Worm (Caenorhabditis elegans) whole organism, mixed stage, embryonic: Measurements from ENCODE around the gene T19C9.8.
"Not testable (repeated sequence)": the region's sequence is repeated elsewhere in the genome, so short reads cannot be mapped to it uniquely, and the experiment has no call there.

ENCODE experiments used
- M03D4.4 ChIP-seq: sonication (generic microtip); optimal IDR thresholded peaks from 2 replicates; lab custom pipeline; 2017; ENCODE audit warnings: mild to moderate bottlenecking, missing genetic modification characterization, missing compliant biosample characterization
- bed-3 ChIP-seq: fragments of 200-800 bp; sonication (Bioruptor generic); optimal IDR thresholded peaks from 3 replicates; lab custom pipeline; 2018; ENCODE audit warnings: mild to moderate bottlenecking, missing genetic modification characterization, moderate library complexity, missing compliant biosample characterization
- blmp-1 ChIP-seq: fragments of 150-350 bp; optimal IDR thresholded peaks from 2 replicates; lab custom pipeline; 2014; ENCODE audit warnings: missing biosample characterization, missing genetic modification characterization
- ceh-39 ChIP-seq: fragments of 150-350 bp; optimal IDR thresholded peaks from 2 replicates; lab custom pipeline; 2014; ENCODE audit warnings: missing biosample characterization, missing genetic modification characterization
- ces-1 ChIP-seq: fragments of 150-350 bp; optimal IDR thresholded peaks from 2 replicates; lab custom pipeline; 2014; ENCODE audit warnings: missing biosample characterization, missing genetic modification reagents, missing genetic modification characterization
- drap-1 ChIP-seq: fragments of 200-800 bp; sonication (Bioruptor generic); optimal IDR thresholded peaks from 3 replicates; lab custom pipeline; 2018; ENCODE audit warnings: mild to moderate bottlenecking, missing genetic modification characterization, missing compliant biosample characterization
- elt-1 ChIP-seq: sonication (generic microtip); optimal IDR thresholded peaks from 2 replicates; lab custom pipeline; 2017; ENCODE audit warnings: missing genetic modification characterization, mild to moderate bottlenecking, missing compliant biosample characterization, antibody characterized with exemption, moderate library complexity, borderline replicate concordance; ENCODE audit not compliant: insufficient read depth
- elt-3 ChIP-seq: fragments of 150-350 bp; optimal IDR thresholded peaks from 2 replicates; lab custom pipeline; 2014; ENCODE audit warnings: missing biosample characterization, missing genetic modification characterization
- flh-1 ChIP-seq: fragments of 200-800 bp; sonication (Bioruptor generic); optimal IDR thresholded peaks from 2 replicates; lab custom pipeline; 2018; ENCODE audit warnings: mild to moderate bottlenecking, missing genetic modification characterization, moderate library complexity, missing compliant biosample characterization
- ham-2 ChIP-seq: fragments of 200-800 bp; sonication (Bioruptor generic); optimal IDR thresholded peaks from 2 replicates; lab custom pipeline; 2018; ENCODE audit warnings: mild to moderate bottlenecking, missing genetic modification characterization, missing compliant biosample characterization
- hlh-1 ChIP-seq: fragments of 150-350 bp; optimal IDR thresholded peaks from 2 replicates; lab custom pipeline; 2014; ENCODE audit warnings: missing biosample characterization, missing genetic modification reagents, missing genetic modification characterization
- lin-13 ChIP-seq: fragments of 150-350 bp; optimal IDR thresholded peaks from 2 replicates; lab custom pipeline; 2014; ENCODE audit warnings: missing biosample characterization, missing genetic modification characterization
- lin-32 ChIP-seq: fragments of 200-800 bp; sonication (Bioruptor generic); optimal IDR thresholded peaks from 2 replicates; lab custom pipeline; 2018; ENCODE audit warnings: mild to moderate bottlenecking, missing genetic modification characterization, missing compliant biosample characterization
- lsy-2 ChIP-seq: fragments of 150-350 bp; optimal IDR thresholded peaks from 2 replicates; lab custom pipeline; 2014; ENCODE audit warnings: missing biosample characterization, missing genetic modification characterization
- mab-5 ChIP-seq: fragments of 150-350 bp; optimal IDR thresholded peaks from 2 replicates; lab custom pipeline; 2014; ENCODE audit warnings: missing biosample characterization, missing genetic modification characterization
- mep-1 ChIP-seq: fragments of 150-350 bp; optimal IDR thresholded peaks from 2 replicates; lab custom pipeline; 2017; ENCODE audit warnings: missing biosample characterization, missing genetic modification reagents, missing genetic modification characterization, inconsistent platforms
- mls-2 ChIP-seq: sonication (generic microtip); optimal IDR thresholded peaks from 2 replicates; lab custom pipeline; 2016; ENCODE audit warnings: mild to moderate bottlenecking, missing genetic modification characterization, moderate library complexity, missing compliant biosample characterization
- nhr-12 ChIP-seq: fragments of 150-350 bp; optimal IDR thresholded peaks from 2 replicates; lab custom pipeline; 2014; ENCODE audit warnings: missing biosample characterization, missing genetic modification characterization
- nhr-2 ChIP-seq: fragments of 150-350 bp; optimal IDR thresholded peaks from 2 replicates; lab custom pipeline; 2014; ENCODE audit warnings: missing biosample characterization, missing genetic modification characterization
- nhr-237 ChIP-seq: fragments of 150-350 bp; optimal IDR thresholded peaks from 2 replicates; lab custom pipeline; 2014; ENCODE audit warnings: missing biosample characterization, missing genetic modification characterization
- nhr-28 ChIP-seq: fragments of 150-350 bp; optimal IDR thresholded peaks from 2 replicates; lab custom pipeline; 2014; ENCODE audit warnings: missing biosample characterization, missing genetic modification characterization
- nhr-76 ChIP-seq: sonication (generic microtip); optimal IDR thresholded peaks from 2 replicates; lab custom pipeline; 2017; ENCODE audit warnings: missing biosample characterization, missing genetic modification characterization
- sem-2 ChIP-seq: fragments of 200-800 bp; sonication (Bioruptor generic); optimal IDR thresholded peaks from 2 replicates; lab custom pipeline; 2018; ENCODE audit warnings: mild to moderate bottlenecking, missing genetic modification characterization, missing compliant biosample characterization
- sptf-1 ChIP-seq: sonication (generic microtip); optimal IDR thresholded peaks from 2 replicates; lab custom pipeline; 2017; ENCODE audit warnings: mild to moderate bottlenecking, missing genetic modification characterization, moderate library complexity, missing compliant biosample characterization
- tbx-8 ChIP-seq: fragments of 200-800 bp; sonication (Bioruptor generic); optimal IDR thresholded peaks from 2 replicates; lab custom pipeline; 2018; ENCODE audit warnings: mild to moderate bottlenecking, missing genetic modification characterization, moderate library complexity, missing compliant biosample characterization
- unc-120 ChIP-seq: sonication (generic microtip); optimal IDR thresholded peaks from 2 replicates; lab custom pipeline; 2017; ENCODE audit warnings: missing genetic modification characterization, missing compliant biosample characterization; ENCODE audit not compliant: poor library complexity, severe bottlenecking
- unc-39 ChIP-seq: fragments of 150-350 bp; optimal IDR thresholded peaks from 2 replicates; lab custom pipeline; 2014; ENCODE audit warnings: missing biosample characterization, missing genetic modification characterization
- unc-62 ChIP-seq: fragments of 150-350 bp; optimal IDR thresholded peaks from 2 replicates; lab custom pipeline; 2014; ENCODE audit warnings: missing biosample characterization, missing genetic modification reagents, missing genetic modification characterization
- ztf-11 ChIP-seq: fragments of 150-350 bp; optimal IDR thresholded peaks from 2 replicates; lab custom pipeline; 2014; ENCODE audit warnings: missing biosample characterization, missing genetic modification characterization

T19C9.8 gene

DNA sequence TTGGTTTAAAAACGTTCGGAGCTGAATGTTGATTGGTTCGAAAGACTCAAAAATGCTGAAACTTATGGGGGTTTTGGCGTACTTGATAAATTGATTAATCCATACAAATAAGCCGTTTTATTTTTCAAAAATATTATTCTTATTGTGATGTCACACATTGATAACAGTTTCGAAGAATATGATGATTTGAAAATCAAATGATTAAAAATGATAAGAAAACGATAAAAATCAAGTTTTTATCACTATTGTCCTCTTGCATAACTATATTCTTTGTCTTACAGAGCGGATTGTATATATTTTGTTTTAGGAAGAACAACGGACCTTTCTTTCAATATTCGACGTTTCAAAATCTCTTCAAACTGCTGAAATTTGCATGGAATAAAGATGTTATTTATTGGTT is 4.1 kb downstream of the T19C9.8 start:
- no peak for TF ChIP-seq ceh-39
- no peak for TF ChIP-seq lsy-2 (tag; lab: Kevin White, UChicago)
- TF ChIP-seq unc-120 (tag; lab: Kevin White, UChicago): no peak

DNA sequence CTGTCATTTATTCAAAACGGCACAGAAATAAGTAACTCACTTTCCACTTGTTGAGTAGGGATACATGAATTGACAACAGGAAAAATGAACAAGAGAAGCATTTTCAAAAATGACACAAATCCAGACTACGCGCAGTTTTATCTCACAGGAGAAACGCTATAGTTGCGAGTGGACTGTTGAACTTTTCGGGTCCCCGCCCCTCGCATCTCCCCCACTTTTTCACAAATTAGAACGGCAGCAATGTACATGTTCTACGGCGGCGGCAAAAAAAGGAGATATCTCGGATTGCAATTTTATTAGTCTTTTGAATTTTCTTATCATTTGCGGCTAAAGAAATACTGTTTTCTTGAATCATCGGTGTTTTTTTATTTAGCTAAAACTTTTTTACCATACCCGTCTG is 6.5 kb downstream of the T19C9.8 start, which contains the start of gene clec-242:
Gene clec-242, minus strand, starts transcription at position 101 of the 400 bp plus-strand sequence.
- TF ChIP-seq unc-39 (tag; lab: Kevin White, UChicago) (no peak), nhr-2 (tag; lab: Kevin White, UChicago) (no peak), ham-2 (GFP tag; lab: Kevin White, UChicago) (no peak), ces-1 (GFP tag; lab: Kevin White, UChicago) (no peak), blmp-1 (no peak), tbx-8 (GFP tag; lab: Kevin White, UChicago) (no peak), elt-3 (tag; lab: Kevin White, UChicago) (no peak), ztf-11 (no peak), nhr-76 (no peak), nhr-12 (tag; lab: Kevin White, UChicago) (no peak), elt-1 (tag; lab: Kevin White, UChicago) (no peak), mab-5 (tag; lab: Kevin White, UChicago) (no peak), lsy-2 (tag; lab: Kevin White, UChicago) (no peak), lin-13 (tag; lab: Kevin White, UChicago) (no peak), nhr-237 (tag; lab: Kevin White, UChicago) (no peak), mep-1 (tag; lab: Kevin White, UChicago) (no peak), unc-120 (tag; lab: Kevin White, UChicago) (no peak), drap-1 (GFP tag; lab: Kevin White, UChicago) (no peak), sem-2 (GFP tag; lab: Kevin White, UChicago) (no peak)

DNA sequence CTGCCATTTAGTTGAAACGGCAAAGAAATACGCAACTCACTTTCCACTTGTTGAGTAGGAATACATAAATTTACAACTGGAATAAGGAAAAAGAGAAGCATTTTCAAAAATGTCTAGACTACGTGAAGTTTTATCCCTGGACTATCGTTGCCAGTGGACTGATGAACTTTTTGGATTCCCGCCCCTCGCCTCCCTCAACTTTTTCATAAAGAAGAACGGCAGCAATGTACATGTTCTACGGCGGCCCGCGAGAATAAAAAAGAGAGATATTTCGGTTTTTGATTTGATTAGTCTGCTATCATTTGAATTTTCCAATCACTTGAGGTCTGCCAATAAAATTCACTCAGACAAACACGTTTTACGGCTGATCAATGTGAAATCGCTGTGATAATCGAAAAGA is 10.0 kb downstream of the T19C9.8 start, which contains the start of gene clec-243:
Gene clec-243, minus strand, starts transcription at position 101 of the 400 bp plus-strand sequence.
- no peak for TF ChIP-seq lin-13 (tag; lab: Kevin White, UChicago)
- TF ChIP-seq mls-2 (tag; lab: Kevin White, UChicago): no peak
- no peak for TF ChIP-seq unc-120 (tag; lab: Kevin White, UChicago)
- TF ChIP-seq flh-1 (GFP tag; lab: Kevin White, UChicago): no peak
- TF ChIP-seq hlh-1 (tag; lab: Kevin White, UChicago): no peak
- TF ChIP-seq lin-32 (GFP tag; lab: Kevin White, UChicago): no peak

DNA sequence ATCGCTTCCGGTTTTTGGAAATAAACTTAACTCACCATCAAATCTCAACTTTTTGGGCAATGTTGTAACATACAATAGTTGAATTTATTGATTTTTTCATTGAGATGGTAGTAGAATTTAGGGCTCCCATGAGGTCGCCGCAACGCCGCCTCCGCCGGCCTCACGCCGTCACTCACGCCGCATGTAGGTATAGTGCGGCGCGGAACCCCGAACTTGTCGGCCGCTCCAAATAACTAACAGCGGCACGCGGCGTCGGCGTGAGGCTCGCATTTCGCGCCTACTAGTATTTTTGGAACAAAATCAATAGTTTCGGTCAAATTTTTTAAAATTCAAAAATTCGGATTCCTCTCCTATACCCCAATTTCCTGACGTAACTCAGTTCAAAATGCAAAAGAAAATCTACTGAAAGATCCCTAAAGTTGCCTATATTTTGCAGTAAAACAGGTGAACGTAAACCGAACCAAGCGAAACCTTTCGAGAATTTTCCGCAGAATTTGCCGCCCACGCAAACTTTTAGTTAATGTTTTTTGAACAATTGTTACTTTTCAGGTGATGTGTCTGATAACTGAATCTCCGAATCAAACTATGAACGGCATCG is 12.6 kb downstream of the T19C9.8 start, which contains the start of gene Y61B8A.6:
Gene Y61B8A.6, plus strand, starts transcription at position 548 of the 598 bp plus-strand sequence.
- TF ChIP-seq sptf-1 (no peak), mls-2 (tag; lab: Kevin White, UChicago) (no peak), blmp-1 (no peak), bed-3 (GFP tag; lab: Kevin White, UChicago) (no peak), elt-1 (tag; lab: Kevin White, UChicago) (no peak), mep-1 (tag; lab: Kevin White, UChicago) (no peak), nhr-12 (tag; lab: Kevin White, UChicago) (no peak), ceh-39 (no peak), nhr-237 (tag; lab: Kevin White, UChicago) (no peak), unc-62 (no peak), ces-1 (GFP tag; lab: Kevin White, UChicago) (no peak), lin-13 (tag; lab: Kevin White, UChicago) (no peak), ham-2 (GFP tag; lab: Kevin White, UChicago) (no peak), flh-1 (GFP tag; lab: Kevin White, UChicago) (no peak), sem-2 (GFP tag; lab: Kevin White, UChicago) (no peak), nhr-28 (tag; lab: Kevin White, UChicago) (no peak), nhr-76 (no peak)
- TF ChIP-seq, all 35 proteins: peak for 0

ce11 chrV:17255028-17255427 is 16.1 kb downstream of the T19C9.8 start, which contains the start of gene srh-116:
srh-116 (minus strand) TSS chrV:17255128.
- not testable (repeated sequence) for TF ChIP-seq M03D4.4; unc-39 (tag; lab: Kevin White, UChicago); nhr-76
